Fruit fly (Drosophila melanogaster) whole organism, embryonic: ENCODE measurements around the gene Pif1A.

Experiments
- CG1024 ChIP-seq: fragments of 200-800 bp; sonication (Bioruptor generic); IDR thresholded peaks from 2 replicates; pipeline ENCODE4 v1.3.6; 2022; ENCODE audit warnings: missing biosample characterization, missing genetic modification characterization
- CG10565 ChIP-seq: fragments of 200-800 bp; sonication (Bioruptor generic); optimal IDR thresholded peaks from 3 replicates; lab custom pipeline; 2016; ENCODE audit warnings: missing biosample characterization, mild to moderate bottlenecking, missing genetic modification characterization
- CG10959 ChIP-seq: fragments of 200-800 bp; sonication (Bioruptor generic); IDR thresholded peaks from 2 replicates; pipeline ENCODE4 v1.3.6; 2022; ENCODE audit warnings: missing biosample characterization, missing genetic modification characterization
- CG10979 ChIP-seq: fragments of 200-800 bp; sonication (Bioruptor generic); optimal IDR thresholded peaks from 2 replicates; lab custom pipeline; 2018; ENCODE audit warnings: missing biosample characterization, mild to moderate bottlenecking, missing genetic modification characterization, moderate library complexity
- CG11696 ChIP-seq: fragments of 200-800 bp; sonication (Bioruptor generic); IDR thresholded peaks from 2 replicates; pipeline ENCODE4 v1.3.6; 2022; ENCODE audit warnings: missing biosample characterization, missing genetic modification characterization
- CG12299 ChIP-seq: fragments of 200-800 bp; sonication (Bioruptor generic); optimal IDR thresholded peaks from 2 replicates; lab custom pipeline; 2018; ENCODE audit warnings: missing biosample characterization, mild to moderate bottlenecking, missing genetic modification characterization
- CG13894 ChIP-seq: fragments of 200-800 bp; sonication (Bioruptor generic); optimal IDR thresholded peaks from 3 replicates; lab custom pipeline; 2018; ENCODE audit warnings: missing biosample characterization, mild to moderate bottlenecking, missing genetic modification characterization, moderate library complexity
- CG14441 ChIP-seq: fragments of 200-800 bp; sonication (Bioruptor generic); IDR thresholded peaks from 2 replicates; pipeline ENCODE4 v1.3.6; 2022; ENCODE audit warnings: missing biosample characterization, missing genetic modification characterization
- CG15514 ChIP-seq: fragments of 200-800 bp; sonication (Bioruptor generic); optimal IDR thresholded peaks from 3 replicates; lab custom pipeline; 2017; ENCODE audit warnings: missing biosample characterization, missing genetic modification characterization, mild to moderate bottlenecking, moderate library complexity, missing genetic modification reagents
- CG1647 ChIP-seq: fragments of 200-800 bp; sonication (Bioruptor generic); optimal IDR thresholded peaks from 3 replicates; lab custom pipeline; 2016; ENCODE audit warnings: missing biosample characterization, missing genetic modification characterization
- CG17328 ChIP-seq: fragments of 200-800 bp; sonication (Bioruptor generic); IDR thresholded peaks from 2 replicates; pipeline ENCODE4 v1.3.6; 2022; ENCODE audit warnings: missing biosample characterization, missing genetic modification characterization
- CG2129 ChIP-seq: fragments of 200-800 bp; sonication (Bioruptor generic); IDR thresholded peaks from 2 replicates; pipeline ENCODE4 v1.3.6; 2022; ENCODE audit warnings: missing biosample characterization, missing genetic modification characterization; ENCODE audit not compliant: partially characterized antibody
- CG30020 ChIP-seq: fragments of 200-800 bp; optimal IDR thresholded peaks from 2 replicates; lab custom pipeline; 2019; ENCODE audit warnings: missing biosample characterization, mild to moderate bottlenecking, missing genetic modification characterization, moderate library complexity
- CG31224 ChIP-seq: fragments of 200-800 bp; sonication (Bioruptor generic); IDR thresholded peaks from 2 replicates; pipeline ENCODE4 v1.3.6; 2022; ENCODE audit warnings: missing biosample characterization, missing genetic modification characterization
- CG3407 ChIP-seq: fragments of 200-800 bp; sonication (Bioruptor generic); optimal IDR thresholded peaks from 2 replicates; lab custom pipeline; 2018; ENCODE audit warnings: missing biosample characterization, mild to moderate bottlenecking, missing genetic modification characterization
- CG4360 ChIP-seq: fragments of 200-800 bp; sonication (Bioruptor generic); IDR thresholded peaks from 2 replicates; pipeline ENCODE4 v1.3.6; 2022; ENCODE audit warnings: missing biosample characterization, missing genetic modification characterization
- CG4707 ChIP-seq: fragments of 200-800 bp; sonication (Bioruptor generic); optimal IDR thresholded peaks from 2 replicates; lab custom pipeline; 2018; ENCODE audit warnings: missing biosample characterization, mild to moderate bottlenecking, missing genetic modification characterization, moderate library complexity
- CG8944 ChIP-seq: fragments of 200-800 bp; sonication (Bioruptor generic); optimal IDR thresholded peaks from 3 replicates; lab custom pipeline; 2016; ENCODE audit warnings: missing biosample characterization, missing genetic modification characterization
- CG9215 ChIP-seq: fragments of 200-800 bp; sonication (Bioruptor generic); IDR thresholded peaks from 2 replicates; pipeline ENCODE4 v1.3.6; 2022; ENCODE audit warnings: missing biosample characterization, missing genetic modification characterization
- Camta ChIP-seq: fragments of 200-800 bp; sonication (Bioruptor generic); optimal IDR thresholded peaks from 2 replicates; lab custom pipeline; 2016; ENCODE audit warnings: missing biosample characterization, missing genetic modification characterization
- ERR ChIP-seq: fragments of 200-800 bp; sonication (Bioruptor generic); optimal IDR thresholded peaks from 2 replicates; lab custom pipeline; 2016; ENCODE audit warnings: missing biosample characterization, missing genetic modification characterization
- Gsc ChIP-seq: fragments of 200-800 bp; sonication (Bioruptor generic); IDR thresholded peaks from 2 replicates; pipeline ENCODE4 v1.3.6; 2022; ENCODE audit warnings: missing biosample characterization, missing genetic modification characterization
- Hand ChIP-seq: fragments of 200-800 bp; sonication (Bioruptor generic); optimal IDR thresholded peaks from 2 replicates; lab custom pipeline; 2017; ENCODE audit warnings: mild to moderate bottlenecking, missing biosample characterization, missing genetic modification reagents, missing genetic modification characterization
- MBD-R2 ChIP-seq: fragments of 200-800 bp; sonication (Bioruptor generic); IDR thresholded peaks from 2 replicates; pipeline ENCODE4 v1.3.6; 2022; ENCODE audit warnings: missing biosample characterization, missing genetic modification characterization
- Meics ChIP-seq: fragments of 200-800 bp; sonication (Bioruptor generic); optimal IDR thresholded peaks from 2 replicates; lab custom pipeline; 2017; ENCODE audit warnings: missing biosample characterization, mild to moderate bottlenecking, missing genetic modification characterization
- Nf-YA ChIP-seq: fragments of 200-800 bp; sonication (Bioruptor generic); IDR thresholded peaks from 2 replicates; pipeline ENCODE4 v1.3.6; 2022; ENCODE audit warnings: missing biosample characterization, missing genetic modification characterization
- Nf-YB ChIP-seq: fragments of 200-800 bp; sonication (Bioruptor generic); optimal IDR thresholded peaks from 3 replicates; lab custom pipeline; 2019; ENCODE audit warnings: missing biosample characterization, mild to moderate bottlenecking, missing genetic modification characterization, moderate library complexity
- Opbp ChIP-seq: fragments of 200-800 bp; sonication (Bioruptor generic); IDR thresholded peaks from 3 replicates; pipeline ENCODE4 v1.3.6; 2022; ENCODE audit warnings: missing biosample characterization, missing genetic modification characterization; ENCODE audit not compliant: partially characterized antibody
- Sox100B ChIP-seq: fragments of 200-800 bp; sonication (Bioruptor generic); optimal IDR thresholded peaks from 3 replicates; lab custom pipeline; 2018; ENCODE audit warnings: missing biosample characterization, mild to moderate bottlenecking, missing genetic modification characterization
- Sry-β ChIP-seq: fragments of 200-800 bp; sonication (Bioruptor generic); optimal IDR thresholded peaks from 2 replicates; lab custom pipeline; 2018; ENCODE audit warnings: missing biosample characterization, mild to moderate bottlenecking, missing genetic modification characterization, moderate library complexity
- ac ChIP-seq: fragments of 200-800 bp; sonication (Bioruptor generic); optimal IDR thresholded peaks from 3 replicates; lab custom pipeline; 2017; ENCODE audit warnings: missing biosample characterization, mild to moderate bottlenecking, missing genetic modification characterization
- chm ChIP-seq: fragments of 200-800 bp; sonication (Bioruptor generic); IDR thresholded peaks from 2 replicates; pipeline ENCODE4 v1.3.6; 2022; ENCODE audit warnings: missing biosample characterization, missing genetic modification characterization
- disco-r ChIP-seq: fragments of 200-800 bp; sonication (Bioruptor generic); optimal IDR thresholded peaks from 2 replicates; lab custom pipeline; 2016; ENCODE audit warnings: missing biosample characterization, missing genetic modification characterization
- fd3F ChIP-seq: fragments of 200-800 bp; sonication (Bioruptor generic); optimal IDR thresholded peaks from 2 replicates; lab custom pipeline; 2018; ENCODE audit warnings: missing biosample characterization, mild to moderate bottlenecking, missing genetic modification characterization, moderate library complexity
- ftz-f1 ChIP-seq: fragments of 200-800 bp; sonication (Bioruptor generic); optimal IDR thresholded peaks from 2 replicates; lab custom pipeline; 2016; ENCODE audit warnings: missing biosample characterization, missing genetic modification characterization
- gsb ChIP-seq: fragments of 200-800 bp; sonication (Bioruptor generic); IDR thresholded peaks from 2 replicates; pipeline ENCODE4 v1.3.6; 2022; ENCODE audit warnings: missing biosample characterization, missing genetic modification characterization
- hkb ChIP-seq, 2 experiments: fragments of 200-800 bp in 1 of 2; fragments of >200 bp in 1 of 2; sonication (Bioruptor generic) in 1 of 2; IDR thresholded peaks in 1 of 2; optimal IDR thresholded peaks in 1 of 2; 2 replicates each; pipeline versions ENCODE4 v1.3.6 to Lab custom; 2017 to 2022; ENCODE audit warnings: missing biosample characterization in 1 of 2, missing genetic modification characterization in 1 of 2
- jumu ChIP-seq: fragments of 200-800 bp; sonication (Bioruptor generic); optimal IDR thresholded peaks from 3 replicates; lab custom pipeline; 2016; ENCODE audit warnings: missing biosample characterization, missing genetic modification characterization
- pfk ChIP-seq: fragments of 200-800 bp; sonication (Bioruptor generic); optimal IDR thresholded peaks from 2 replicates; lab custom pipeline; 2018; ENCODE audit warnings: missing biosample characterization, mild to moderate bottlenecking, missing genetic modification characterization, moderate library complexity
- repo ChIP-seq: fragments of 200-800 bp; sonication (Bioruptor generic); optimal IDR thresholded peaks from 2 replicates; lab custom pipeline; 2016; ENCODE audit warnings: missing biosample characterization, missing genetic modification characterization
- sc ChIP-seq, 3 experiments: fragments of >200 bp in 2 of 3; fragments of 200-800 bp in 1 of 3; sonication (Bioruptor generic) in 1 of 3; optimal IDR thresholded peaks; 2 replicates in 2 of 3; 3 replicates in 1 of 3; lab custom pipeline; 2017; ENCODE audit warnings: mild to moderate bottlenecking in 1 of 3, missing biosample characterization in 1 of 3, missing genetic modification characterization in 1 of 3, missing genetic modification reagents in 1 of 3
- sens-2 ChIP-seq: fragments of 200-800 bp; sonication (Bioruptor generic); IDR thresholded peaks from 2 replicates; pipeline ENCODE4 v1.3.6; 2022; ENCODE audit warnings: missing biosample characterization, missing genetic modification characterization
- slp2 ChIP-seq: fragments of 200-800 bp; sonication (Bioruptor generic); optimal IDR thresholded peaks from 2 replicates; lab custom pipeline; 2016; ENCODE audit warnings: missing biosample characterization, missing genetic modification characterization
- sna ChIP-seq: fragments of 200-800 bp; sonication (Bioruptor generic); IDR thresholded peaks from 2 replicates; pipeline ENCODE4 v1.3.6; 2022; ENCODE audit warnings: missing biosample characterization, missing genetic modification characterization; ENCODE audit not compliant: partially characterized antibody
- twi ChIP-seq: fragments of 200-800 bp; optimal IDR thresholded peaks from 2 replicates; lab custom pipeline; 2019; ENCODE audit warnings: missing biosample characterization, mild to moderate bottlenecking, missing genetic modification characterization, moderate library complexity
- unc-4 ChIP-seq: fragments of 200-800 bp; sonication (Bioruptor generic); IDR thresholded peaks from 2 replicates; pipeline ENCODE4 v1.3.6; 2022; ENCODE audit warnings: missing biosample characterization, missing genetic modification characterization; ENCODE audit not compliant: partially characterized antibody
- unpg ChIP-seq: fragments of 200-800 bp; sonication (Bioruptor generic); optimal IDR thresholded peaks from 3 replicates; lab custom pipeline; 2018; ENCODE audit warnings: missing biosample characterization, mild to moderate bottlenecking, missing genetic modification characterization, moderate library complexity
- wdn ChIP-seq: fragments of 200-800 bp; sonication (Bioruptor generic); IDR thresholded peaks from 2 replicates; pipeline ENCODE4 v1.3.6; 2022; ENCODE audit warnings: missing biosample characterization, missing genetic modification characterization
- zfh1 ChIP-seq: fragments of 200-800 bp; sonication (Bioruptor generic); IDR thresholded peaks from 3 replicates; pipeline ENCODE4 v1.3.6; 2022; ENCODE audit warnings: missing biosample characterization, missing genetic modification characterization

Gene Pif1A

DNA sequence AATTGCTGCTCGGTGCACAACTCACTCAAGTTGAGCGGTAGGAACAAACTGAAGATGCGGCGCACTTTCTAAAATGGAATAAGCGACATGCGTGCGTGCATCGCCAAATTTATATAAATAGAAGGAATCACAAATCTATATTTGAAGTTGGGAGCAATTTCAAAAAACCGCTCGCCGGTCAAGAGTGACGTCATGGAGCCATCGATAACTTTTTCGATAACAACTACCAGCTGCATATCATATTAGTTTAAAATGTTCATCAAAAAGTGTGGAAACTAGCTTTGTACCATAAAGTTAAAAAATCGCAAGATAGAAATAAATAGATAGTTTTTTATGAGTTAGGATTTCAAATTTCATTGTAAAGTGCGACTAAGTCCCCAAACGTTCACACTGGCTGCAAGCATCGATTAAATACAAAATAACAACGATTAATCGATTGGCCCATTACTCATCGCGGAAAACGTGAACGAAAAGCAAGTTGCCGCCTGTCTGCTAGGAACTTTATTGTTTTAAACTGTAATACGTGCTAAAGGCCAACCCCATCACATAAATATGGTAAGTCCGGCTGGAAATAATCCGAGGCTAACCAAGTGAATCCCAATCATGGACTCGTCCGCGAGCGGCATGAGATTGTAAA lies at the start of gene Pif1A, which contains the start of the genes Pif1B and CCT7 (continued):
- TF ChIP-seq hkb (optimal IDR thresholded peaks at IDR 0.05; lab: Kevin White, UChicago) (peak; percentile 37), hkb (GFP tag; IDR thresholded peaks at IDR 0.05; lab: Robert Waterston, UW) (0 out of 2 replicates have a peak, but pooled peaks have one; percentile 8), CG9215 (no peak), ac (GFP tag; lab: Kevin White, UChicago) (no peak), CG10565 (GFP tag; lab: Kevin White, UChicago) (no peak), CG30020 (tag; lab: Kevin White, UChicago) (peak; percentile 46), slp2 (GFP tag; lab: Kevin White, UChicago) (no peak), CG1024 (no peak), CG31224 (GFP tag; lab: Robert Waterston, UW) (no peak), CG2129 (GFP tag; lab: Robert Waterston, UW) (peak; percentile 90), CG4707 (GFP tag; lab: Kevin White, UChicago) (no peak), Nf-YB (GFP tag; lab: Kevin White, UChicago) (no peak), CG10959 (GFP tag; lab: Robert Waterston, UW) (no peak), fd3F (GFP tag; lab: Kevin White, UChicago) (no peak), CG10979 (peak; percentile 17), CG3407 (GFP tag; lab: Kevin White, UChicago) (no peak), repo (GFP tag; lab: Kevin White, UChicago) (peak; percentile 5), chm (no peak), CG11696 (no peak), zfh1 (GFP tag; lab: Robert Waterston, UW) (no peak), Gsc (no peak), Camta (GFP tag; lab: Kevin White, UChicago) (no peak), CG17328 (GFP tag; lab: Robert Waterston, UW) (no peak), twi (tag; lab: Kevin White, UChicago) (peak; percentile 7), jumu (no peak), CG8944 (no peak), unc-4 (peak; percentile 92), CG1647 (GFP tag; lab: Kevin White, UChicago) (no peak), Meics (GFP tag; lab: Kevin White, UChicago) (no peak), CG12299 (tag; lab: Kevin White, UChicago) (peak; percentile 33), CG4360 (no peak), MBD-R2 (peak; percentile 62), CG15514 (peak; percentile 73), Hand (GFP tag; lab: Kevin White, UChicago) (no peak), unpg (GFP tag; lab: Kevin White, UChicago) (no peak), ERR (GFP tag; lab: Kevin White, UChicago) (peak; percentile 18), sc (optimal IDR thresholded peaks at IDR 0.05; lab: Kevin White, UChicago) (no peak), sc (GFP tag; optimal IDR thresholded peaks at IDR 0.05; lab: Kevin White, UChicago) (no peak), CG14441 (GFP tag; lab: Robert Waterston, UW) (no peak), pfk (no peak), ftz-f1 (GFP tag; lab: Kevin White, UChicago) (no peak), CG13894 (tag; lab: Kevin White, UChicago) (peak; percentile 29), wdn (no peak), sna (GFP tag; lab: Robert Waterston, UW) (peak; percentile 97), Sox100B (GFP tag; lab: Kevin White, UChicago) (no peak), Sry-β (GFP tag; lab: Kevin White, UChicago) (no peak), disco-r (GFP tag; lab: Kevin White, UChicago) (no peak), Nf-YA (GFP tag; lab: Robert Waterston, UW) (no peak), sens-2 (GFP tag; lab: Robert Waterston, UW) (no peak), gsb (GFP tag; lab: Robert Waterston, UW) (no peak), Opbp (peak; percentile 83)
